Worm (Caenorhabditis elegans): Measurements from ENCODE around the gene grd-12.

DNA sequence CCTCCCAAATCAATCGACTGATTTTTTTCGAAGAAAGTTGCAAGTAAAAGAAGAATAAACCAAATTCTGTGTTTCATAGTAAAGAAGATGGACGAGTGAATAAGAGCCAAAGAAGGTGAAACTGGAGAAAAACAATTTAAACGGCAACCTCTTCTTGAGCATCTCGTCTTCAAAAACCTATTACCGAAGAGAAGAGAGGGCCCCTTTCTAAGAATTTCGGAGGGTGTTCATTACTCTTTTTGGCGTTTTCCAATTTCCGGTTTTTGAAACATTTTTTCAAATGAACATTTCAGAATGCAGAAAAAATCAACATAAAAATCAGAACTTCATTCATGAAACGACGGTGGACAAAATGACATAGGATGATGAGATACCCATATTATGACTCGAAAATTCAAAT lies 33.3 kb downstream of the grd-12 start, which contains the start of gene nmr-2:
- no peak for TF ChIP-seq mec-3 (tag; optimal IDR thresholded peaks at IDR 0.05; ENCODE audit: borderline replicate concordance)
- TF ChIP-seq pha-4 (tag; optimal IDR thresholded peaks at IDR 0.05): no peak
- TF ChIP-seq K09A11.1 (tag; optimal IDR thresholded peaks at IDR 0.05; ENCODE audit: insufficient read depth): no peak
- no peak for TF ChIP-seq ets-4 (tag; optimal IDR thresholded peaks at IDR 0.05)
